Worm (Caenorhabditis elegans) whole organism, late embryonic: Measurements from ENCODE around the gene sre-55.

Experiments
- F13H6.1 ChIP-seq: sonication (generic microtip); optimal IDR thresholded peaks from 2 replicates; lab custom pipeline; 2016; ENCODE audit warnings: missing genetic modification characterization, missing compliant biosample characterization
- K09A11.1 ChIP-seq: sonication (generic microtip); optimal IDR thresholded peaks from 2 replicates; lab custom pipeline; 2017; ENCODE audit warnings: antibody characterized with exemption, mild to moderate bottlenecking, missing genetic modification characterization, missing compliant biosample characterization; ENCODE audit not compliant: insufficient read depth
- Y22D7AL.16 ChIP-seq: sonication (generic microtip); optimal IDR thresholded peaks from 2 replicates; lab custom pipeline; 2016; ENCODE audit warnings: missing genetic modification characterization, missing compliant biosample characterization
- ama-1 ChIP-seq: fragments of 150-350 bp; optimal IDR thresholded peaks from 2 replicates; lab custom pipeline; 2014
- ceh-14 ChIP-seq: sonication (generic microtip); optimal IDR thresholded peaks from 2 replicates; lab custom pipeline; 2016; ENCODE audit warnings: missing genotype, missing genetic modification characterization, missing compliant biosample characterization
- ceh-24 ChIP-seq: sonication (generic microtip); optimal IDR thresholded peaks from 2 replicates; lab custom pipeline; 2016; ENCODE audit warnings: mild to moderate bottlenecking, missing genetic modification characterization, missing compliant biosample characterization
- ceh-45 ChIP-seq: fragments of 200-800 bp; sonication (Bioruptor generic); IDR thresholded peaks from 2 replicates; pipeline ENCODE4 v1.3.6; 2022; ENCODE audit warnings: missing genetic modification reagents, missing genetic modification characterization, missing compliant biosample characterization
- ceh-48 ChIP-seq: sonication (generic microtip); optimal IDR thresholded peaks from 2 replicates; lab custom pipeline; 2016; ENCODE audit warnings: missing genetic modification characterization, inconsistent platforms, missing compliant biosample characterization
- ceh-6 ChIP-seq: fragments of 200-800 bp; sonication (Bioruptor generic); optimal IDR thresholded peaks from 2 replicates; lab custom pipeline; 2018; ENCODE audit warnings: mild to moderate bottlenecking, missing genetic modification characterization, missing compliant biosample characterization
- elt-2 ChIP-seq: sonication (generic microtip); optimal IDR thresholded peaks from 2 replicates; lab custom pipeline; 2016; ENCODE audit warnings: missing genetic modification reagents, missing genetic modification characterization, missing compliant biosample characterization
- elt-4 ChIP-seq: sonication (generic microtip); optimal IDR thresholded peaks from 2 replicates; lab custom pipeline; 2016; ENCODE audit warnings: missing genetic modification characterization, missing compliant biosample characterization
- ets-4 ChIP-seq: sonication (generic microtip); optimal IDR thresholded peaks from 2 replicates; lab custom pipeline; 2016; ENCODE audit warnings: missing genetic modification characterization, missing compliant biosample characterization
- eyg-1 ChIP-seq: sonication (generic microtip); optimal IDR thresholded peaks from 2 replicates; lab custom pipeline; 2016; ENCODE audit warnings: missing genotype, missing genetic modification characterization, missing compliant biosample characterization
- fkh-10 ChIP-seq: fragments of 150-350 bp; optimal IDR thresholded peaks from 2 replicates; lab custom pipeline; 2014; ENCODE audit warnings: missing biosample characterization, missing genetic modification reagents, missing genetic modification characterization
- gmeb-2 ChIP-seq: sonication (generic microtip); optimal IDR thresholded peaks from 2 replicates; lab custom pipeline; 2016; ENCODE audit warnings: missing genetic modification characterization, inconsistent platforms, missing compliant biosample characterization
- hlh-13 ChIP-seq: fragments of 200-800 bp; sonication (Bioruptor generic); optimal IDR thresholded peaks from 2 replicates; lab custom pipeline; 2018; ENCODE audit warnings: mild to moderate bottlenecking, missing genetic modification characterization, missing compliant biosample characterization
- hlh-6 ChIP-seq: sonication (generic microtip); optimal IDR thresholded peaks from 2 replicates; lab custom pipeline; 2016; ENCODE audit warnings: missing genotype, missing genetic modification characterization, missing compliant biosample characterization
- lin-11 ChIP-seq: fragments of 200-800 bp; sonication (Bioruptor generic); optimal IDR thresholded peaks from 2 replicates; lab custom pipeline; 2018; ENCODE audit warnings: mild to moderate bottlenecking, missing genetic modification characterization, missing compliant biosample characterization
- nfya-1 ChIP-seq: sonication (generic microtip); optimal IDR thresholded peaks from 2 replicates; lab custom pipeline; 2017; ENCODE audit warnings: missing genetic modification characterization, mild to moderate bottlenecking, missing compliant biosample characterization, antibody characterized with exemption, moderate library complexity
- odd-2 ChIP-seq: sonication (generic microtip); optimal IDR thresholded peaks from 2 replicates; lab custom pipeline; 2017; ENCODE audit warnings: antibody characterized with exemption, mild to moderate bottlenecking, missing genetic modification characterization, missing compliant biosample characterization
- pag-3 ChIP-seq: sonication (generic microtip); optimal IDR thresholded peaks from 2 replicates; lab custom pipeline; 2016; ENCODE audit warnings: missing compliant biosample characterization, missing genetic modification characterization, borderline replicate concordance
- pax-1 ChIP-seq: fragments of 150-350 bp; optimal IDR thresholded peaks from 2 replicates; lab custom pipeline; 2014; ENCODE audit warnings: missing biosample characterization, missing genetic modification characterization
- pha-2 ChIP-seq: sonication (generic microtip); optimal IDR thresholded peaks from 2 replicates; lab custom pipeline; 2017; ENCODE audit warnings: mild to moderate bottlenecking, missing genetic modification characterization, missing compliant biosample characterization
- sox-2 ChIP-seq: fragments of 200-800 bp; sonication (Bioruptor generic); IDR thresholded peaks from 2 replicates; pipeline ENCODE4 v1.3.6; 2022; ENCODE audit warnings: missing genetic modification reagents, missing genetic modification characterization, missing compliant biosample characterization
- sox-4 ChIP-seq: sonication (generic microtip); optimal IDR thresholded peaks from 2 replicates; lab custom pipeline; 2017; ENCODE audit warnings: mild to moderate bottlenecking, missing genetic modification characterization, inconsistent platforms, missing compliant biosample characterization
- tbx-2 ChIP-seq: sonication (generic microtip); optimal IDR thresholded peaks from 2 replicates; lab custom pipeline; 2016; ENCODE audit warnings: missing genetic modification characterization, missing compliant biosample characterization
- ttx-3 ChIP-seq: sonication (generic microtip); optimal IDR thresholded peaks from 2 replicates; lab custom pipeline; 2016; ENCODE audit warnings: missing genetic modification reagents, missing genetic modification characterization, missing compliant biosample characterization
- unc-3 ChIP-seq, 2 experiments: fragments of 200-800 bp in 1 of 2; sonication (Bioruptor generic) in 1 of 2; sonication (generic microtip) in 1 of 2; conservative IDR thresholded peaks in 1 of 2; optimal IDR thresholded peaks in 1 of 2; 2 replicates each; pipeline versions ENCODE4 v1.3.6 to Lab custom; 2016 to 2022; ENCODE audit warnings: missing compliant biosample characterization in 2 of 2, missing genetic modification characterization in 2 of 2, missing genetic modification reagents in 1 of 2
- unc-55 ChIP-seq: sonication (generic microtip); optimal IDR thresholded peaks from 2 replicates; lab custom pipeline; 2017; ENCODE audit warnings: missing biosample characterization, missing genetic modification reagents, missing genetic modification characterization
- ztf-16 ChIP-seq: sonication (generic microtip); optimal IDR thresholded peaks from 2 replicates; lab custom pipeline; 2017; ENCODE audit warnings: missing genetic modification characterization, missing compliant biosample characterization

sre-55 gene

ce11 chrII:12349866-12350265 is 20.8 kb downstream of the sre-55 start:
- TF ChIP-seq sox-4 (tag; lab: Kevin White, UChicago) (no peak), pag-3 (tag; lab: Kevin White, UChicago) (no peak), elt-4 (tag; lab: Kevin White, UChicago) (no peak), ceh-45 (GFP tag; lab: Robert Waterston, UW) (no peak)

ce11 chrII:12350737-12351275 is 21.7 kb downstream of the sre-55 start:
- TF ChIP-seq ceh-48 (no peak), ttx-3 (tag; lab: Kevin White, UChicago) (no peak), unc-3 (GFP tag; conservative IDR thresholded peaks at IDR 0.05; lab: Robert Waterston, UW) (no peak), unc-3 (tag; optimal IDR thresholded peaks at IDR 0.05; lab: Kevin White, UChicago) (no peak), hlh-6 (tag; lab: Kevin White, UChicago) (no peak), nfya-1 (tag; lab: Kevin White, UChicago) (peak; percentile 17), ceh-45 (GFP tag; lab: Robert Waterston, UW) (0 out of 2 replicates have a peak, but pooled peaks have one; percentile 12), Y22D7AL.16 (tag; lab: Kevin White, UChicago) (no peak), ztf-16 (tag; lab: Kevin White, UChicago) (no peak), elt-2 (tag; lab: Kevin White, UChicago) (peak; percentile 1), ceh-24 (no peak), K09A11.1 (tag; lab: Kevin White, UChicago) (no peak), hlh-13 (GFP tag; lab: Kevin White, UChicago) (no peak), fkh-10 (no peak)
- TF ChIP-seq, all 69 proteins: peak for 3

ce11 chrII:12352115-12352514 is 23.0 kb downstream of the sre-55 start, which contains the start of gene ras-1:
ras-1 (minus strand) TSS chrII:12352243.
- no peak for TF ChIP-seq tbx-2
- TF ChIP-seq elt-2 (tag; lab: Kevin White, UChicago): peak; percentile 22

- no peak for TF ChIP-seq ama-1 (lab: Kevin White, UChicago)
- TF ChIP-seq sox-4 (tag; lab: Kevin White, UChicago): no peak
- no peak for TF ChIP-seq gmeb-2 (tag; lab: Kevin White, UChicago)
- no peak for TF ChIP-seq pax-1 (tag; lab: Kevin White, UChicago)
- no peak for TF ChIP-seq ztf-16 (tag; lab: Kevin White, UChicago)
- no peak for TF ChIP-seq eyg-1
- no peak for TF ChIP-seq hlh-6 (tag; lab: Kevin White, UChicago)
- TF ChIP-seq elt-4 (tag; lab: Kevin White, UChicago): no peak
- TF ChIP-seq ets-4 (tag; lab: Kevin White, UChicago): no peak
Measured at ce11 chrII:12353104-12353503, 24.0 kb downstream of the sre-55 start.

- peak; percentile 96 for TF ChIP-seq unc-55 (GFP tag; lab: Kevin White, UChicago)
- no peak for TF ChIP-seq F13H6.1 (tag; lab: Kevin White, UChicago)
Measured at ce11 chrII:12353816-12354215, 24.7 kb downstream of the sre-55 start.

- TF ChIP-seq ceh-45 (GFP tag; lab: Robert Waterston, UW) (no peak), K09A11.1 (tag; lab: Kevin White, UChicago) (no peak), ceh-14 (tag; lab: Kevin White, UChicago) (no peak), odd-2 (tag; lab: Kevin White, UChicago) (no peak), lin-11 (tag; lab: Kevin White, UChicago) (no peak), ttx-3 (tag; lab: Kevin White, UChicago) (no peak), sox-2 (no peak), ceh-6 (no peak), pha-2 (no peak)
Measured at ce11 chrII:12362262-12362661, 33.2 kb downstream of the sre-55 start.
